Worm (Caenorhabditis elegans) whole organism, L3 larva: Measurements from ENCODE around the gene mlcd-1.

Experiments
- R02D3.7 ChIP-seq: fragments of 150-350 bp; optimal IDR thresholded peaks from 2 replicates; lab custom pipeline; 2014; ENCODE audit warnings: missing biosample characterization, missing genetic modification characterization
- ZK546.5 ChIP-seq: sonication (generic microtip); optimal IDR thresholded peaks from 2 replicates; lab custom pipeline; 2017; ENCODE audit warnings: missing biosample characterization, missing genetic modification characterization
- aly-2 ChIP-seq: fragments of 150-350 bp; optimal IDR thresholded peaks from 2 replicates; lab custom pipeline; 2014; ENCODE audit warnings: missing biosample characterization, missing genetic modification characterization
- ceh-16 ChIP-seq: sonication (generic microtip); optimal IDR thresholded peaks from 2 replicates; lab custom pipeline; 2017; ENCODE audit warnings: missing biosample characterization, missing genetic modification characterization
- ceh-28 ChIP-seq: fragments of 150-350 bp; optimal IDR thresholded peaks from 2 replicates; lab custom pipeline; 2014; ENCODE audit warnings: missing biosample characterization, missing genetic modification reagents, missing genetic modification characterization
- ceh-82 ChIP-seq: fragments of 150-350 bp; optimal IDR thresholded peaks from 2 replicates; lab custom pipeline; 2014; ENCODE audit warnings: missing biosample characterization, missing genetic modification characterization
- ceh-9 ChIP-seq: sonication (generic microtip); optimal IDR thresholded peaks from 2 replicates; lab custom pipeline; 2018; ENCODE audit warnings: missing biosample characterization, missing genetic modification characterization
- daf-12 ChIP-seq: fragments of 150-350 bp; optimal IDR thresholded peaks from 2 replicates; lab custom pipeline; 2014; ENCODE audit warnings: missing biosample characterization, missing genetic modification reagents, missing genetic modification characterization
- egl-27 ChIP-seq: sonication (generic microtip); optimal IDR thresholded peaks from 4 replicates; lab custom pipeline; 2017; ENCODE audit warnings: missing biosample characterization, missing genetic modification reagents, missing genetic modification characterization
- egl-5 ChIP-seq: fragments of 150-350 bp; optimal IDR thresholded peaks from 2 replicates; lab custom pipeline; 2017; ENCODE audit warnings: missing biosample characterization, missing genetic modification reagents, missing genetic modification characterization, inconsistent platforms
- elt-1 ChIP-seq: fragments of 150-350 bp; optimal IDR thresholded peaks from 2 replicates; lab custom pipeline; 2014; ENCODE audit warnings: missing biosample characterization, missing genetic modification characterization
- elt-2 ChIP-seq: sonication (generic microtip); optimal IDR thresholded peaks from 2 replicates; lab custom pipeline; 2016; ENCODE audit warnings: missing genetic modification reagents, mild to moderate bottlenecking, missing genetic modification characterization, missing compliant biosample characterization
- elt-3 ChIP-seq, 3 experiments: fragments of 150-350 bp in 1 of 3; sonication (generic microtip) in 2 of 3; optimal IDR thresholded peaks; 2 replicates in 2 of 3; 4 replicates in 1 of 3; lab custom pipeline; 2014 to 2017; ENCODE audit warnings: missing biosample characterization in 3 of 3, missing genetic modification characterization in 3 of 3
- eor-1 ChIP-seq, 2 experiments: fragments of 150-350 bp; optimal IDR thresholded peaks; 2 replicates each; lab custom pipeline; 2014 to 2018; ENCODE audit warnings: missing biosample characterization in 2 of 2, missing genetic modification characterization in 2 of 2
- fkh-10 ChIP-seq: sonication (generic microtip); optimal IDR thresholded peaks from 2 replicates; lab custom pipeline; 2017; ENCODE audit warnings: missing biosample characterization, missing genetic modification reagents, missing genetic modification characterization
- fos-1 ChIP-seq: fragments of 150-350 bp; optimal IDR thresholded peaks from 2 replicates; lab custom pipeline; 2014; ENCODE audit warnings: missing biosample characterization, missing genetic modification characterization
- hmg-11 ChIP-seq: sonication (generic microtip); optimal IDR thresholded peaks from 2 replicates; lab custom pipeline; 2016; ENCODE audit warnings: missing genetic modification characterization, missing compliant biosample characterization
- lin-39 ChIP-seq: fragments of 150-350 bp; optimal IDR thresholded peaks from 2 replicates; lab custom pipeline; 2018; ENCODE audit warnings: missing biosample characterization, missing genetic modification reagents, missing genetic modification characterization
- lsy-12 ChIP-seq: sonication (generic microtip); optimal IDR thresholded peaks from 2 replicates; lab custom pipeline; 2016; ENCODE audit warnings: mild to moderate bottlenecking, missing genetic modification characterization, missing compliant biosample characterization
- mdl-1 ChIP-seq: fragments of 150-350 bp; optimal IDR thresholded peaks from 2 replicates; lab custom pipeline; 2014; ENCODE audit warnings: missing biosample characterization, missing genetic modification characterization
- mml-1 ChIP-seq: fragments of 150-350 bp; sonication (generic microtip); optimal IDR thresholded peaks from 3 replicates; lab custom pipeline; 2014; ENCODE audit warnings: missing biosample characterization, missing genetic modification characterization
- nfya-1 ChIP-seq: sonication (generic microtip); optimal IDR thresholded peaks from 2 replicates; lab custom pipeline; 2017; ENCODE audit warnings: missing genetic modification characterization, mild to moderate bottlenecking, missing compliant biosample characterization, antibody characterized with exemption, moderate library complexity; ENCODE audit not compliant: insufficient read depth
- nhr-11 ChIP-seq: fragments of 150-350 bp; optimal IDR thresholded peaks from 2 replicates; lab custom pipeline; 2014; ENCODE audit warnings: missing biosample characterization, missing genetic modification characterization
- nhr-12 ChIP-seq: fragments of 150-350 bp; optimal IDR thresholded peaks from 2 replicates; lab custom pipeline; 2014; ENCODE audit warnings: missing biosample characterization, missing genetic modification characterization
- nhr-23 ChIP-seq: fragments of 150-350 bp; optimal IDR thresholded peaks from 2 replicates; lab custom pipeline; 2014; ENCODE audit warnings: missing biosample characterization, missing genetic modification reagents, missing genetic modification characterization
- nhr-237 ChIP-seq: fragments of 150-350 bp; optimal IDR thresholded peaks from 2 replicates; lab custom pipeline; 2014; ENCODE audit warnings: missing biosample characterization, missing genetic modification characterization
- nhr-25 ChIP-seq: sonication (generic microtip); optimal IDR thresholded peaks from 2 replicates; lab custom pipeline; 2017; ENCODE audit warnings: missing biosample characterization, missing genetic modification characterization
- nhr-28 ChIP-seq: fragments of 150-350 bp; optimal IDR thresholded peaks from 2 replicates; lab custom pipeline; 2014; ENCODE audit warnings: missing biosample characterization, missing genetic modification characterization
- nhr-43 ChIP-seq: sonication (generic microtip); optimal IDR thresholded peaks from 2 replicates; lab custom pipeline; 2016; ENCODE audit warnings: mild to moderate bottlenecking, missing genetic modification characterization, missing compliant biosample characterization; ENCODE audit not compliant: poor library complexity, severe bottlenecking
- nhr-67 ChIP-seq: fragments of 150-350 bp; optimal IDR thresholded peaks from 2 replicates; lab custom pipeline; 2014; ENCODE audit warnings: missing biosample characterization, missing genetic modification characterization
- nhr-76 ChIP-seq: fragments of 150-350 bp; sonication (generic microtip); optimal IDR thresholded peaks from 5 replicates; lab custom pipeline; 2014; ENCODE audit warnings: missing biosample characterization, missing genetic modification characterization
- pha-4 ChIP-seq: fragments of 150-350 bp; optimal IDR thresholded peaks from 2 replicates; lab custom pipeline; 2014; ENCODE audit warnings: missing biosample characterization, missing genetic modification reagents, missing genetic modification characterization
- pqm-1 ChIP-seq: fragments of 150-350 bp; optimal IDR thresholded peaks from 2 replicates; lab custom pipeline; 2017; ENCODE audit warnings: missing biosample characterization, missing genetic modification characterization, inconsistent platforms
- skn-1 ChIP-seq: fragments of 150-350 bp; optimal IDR thresholded peaks from 2 replicates; lab custom pipeline; 2014; ENCODE audit warnings: missing biosample characterization, missing genetic modification characterization
- tbx-2 ChIP-seq: sonication (generic microtip); optimal IDR thresholded peaks from 2 replicates; lab custom pipeline; 2016; ENCODE audit warnings: mild to moderate bottlenecking, missing genetic modification characterization, missing compliant biosample characterization
- zag-1 ChIP-seq: fragments of 150-350 bp; optimal IDR thresholded peaks from 2 replicates; lab custom pipeline; 2014; ENCODE audit warnings: missing biosample characterization, missing genetic modification characterization

Gene mlcd-1

ce11 chrIII:4540604-4541003 is 27.3 kb downstream of the mlcd-1 start, which contains the start of gene ugt-62:
Gene ugt-62 (minus strand): TSS chrIII:4540623.
- TF ChIP-seq pqm-1 = peak; percentile 75
- no peak for TF ChIP-seq egl-5 (tag; lab: Kevin White, UChicago)
- no peak for TF ChIP-seq aly-2
- no peak for TF ChIP-seq nhr-11 (tag; lab: Kevin White, UChicago)
- no peak for TF ChIP-seq egl-27 (tag; lab: Kevin White, UChicago)
- no peak for TF ChIP-seq daf-12
- no peak for TF ChIP-seq ceh-16 (tag; lab: Kevin White, UChicago)
- no peak for TF ChIP-seq R02D3.7 (tag; lab: Kevin White, UChicago)
- TF ChIP-seq skn-1 (tag; lab: Kevin White, UChicago) = no peak
- TF ChIP-seq nhr-23 (tag; lab: Kevin White, UChicago) = no peak
- peak; percentile 92 for TF ChIP-seq elt-2 (tag; lab: Kevin White, UChicago)
- TF ChIP-seq nhr-67 (tag; lab: Kevin White, UChicago) = no peak
- no peak for TF ChIP-seq tbx-2 (tag; lab: Kevin White, UChicago)
- no peak for TF ChIP-seq nhr-237 (tag; lab: Kevin White, UChicago)
- no peak for TF ChIP-seq fkh-10

DNA sequence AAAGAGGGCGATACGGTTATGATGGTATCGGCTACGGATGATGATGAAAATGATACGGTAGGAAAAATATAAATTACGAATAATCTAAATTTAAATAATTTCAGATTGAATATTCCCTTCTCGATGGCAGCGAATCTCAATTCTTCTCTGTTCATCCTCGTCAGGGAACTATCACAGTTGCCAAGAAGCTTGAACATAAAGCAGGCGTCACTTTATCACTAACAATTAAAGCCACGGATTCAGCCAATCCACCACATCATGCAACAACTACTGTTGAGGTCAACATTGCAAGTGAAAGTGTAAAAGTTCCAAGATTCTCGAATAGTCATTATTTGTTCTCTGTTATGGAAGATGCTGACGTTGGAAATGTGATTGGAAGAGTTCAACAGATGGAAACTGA is 37.0 kb downstream of the mlcd-1 start:
- TF ChIP-seq skn-1 (tag; lab: Kevin White, UChicago) (no peak), nhr-25 (tag; lab: Kevin White, UChicago) (no peak), zag-1 (tag; lab: Kevin White, UChicago) (no peak), nhr-237 (tag; lab: Kevin White, UChicago) (no peak), lin-39 (tag; lab: Kevin White, UChicago) (no peak), nhr-11 (tag; lab: Kevin White, UChicago) (no peak), egl-5 (tag; lab: Kevin White, UChicago) (no peak), elt-1 (tag; lab: Kevin White, UChicago) (no peak), aly-2 (no peak), ceh-28 (tag; lab: Kevin White, UChicago) (no peak), nhr-12 (tag; lab: Kevin White, UChicago) (no peak), lsy-12 (tag; lab: Kevin White, UChicago) (no peak), nhr-43 (tag; lab: Kevin White, UChicago) (no peak), tbx-2 (tag; lab: Kevin White, UChicago) (no peak), fos-1 (tag; lab: Kevin White, UChicago) (no peak), mml-1 (tag; lab: Kevin White, UChicago) (no peak)

- TF ChIP-seq lsy-12 (tag; lab: Kevin White, UChicago) = no peak
- TF ChIP-seq mdl-1 = no peak
- no peak for TF ChIP-seq elt-2 (tag; lab: Kevin White, UChicago)
- no peak for TF ChIP-seq nhr-12 (tag; lab: Kevin White, UChicago)
- TF ChIP-seq egl-5 (tag; lab: Kevin White, UChicago) = no peak
- no peak for TF ChIP-seq eor-1 (tag; optimal IDR thresholded peaks at IDR 0.05; lab: Kevin White, UChicago)
- no peak for TF ChIP-seq hmg-11 (tag; lab: Kevin White, UChicago)
- TF ChIP-seq nhr-25 (tag; lab: Kevin White, UChicago) = no peak
- TF ChIP-seq ceh-82 = no peak
- no peak for TF ChIP-seq nhr-76
Observed at ce11 chrIII:4525998-4526397, 41.9 kb downstream of the mlcd-1 start.

- no peak for TF ChIP-seq pqm-1
- no peak for TF ChIP-seq nhr-12 (tag; lab: Kevin White, UChicago)
- TF ChIP-seq nhr-23 (tag; lab: Kevin White, UChicago) = no peak
- TF ChIP-seq nhr-76 = no peak
- no peak for TF ChIP-seq elt-3 (tag; optimal IDR thresholded peaks at IDR 0.05; lab: Kevin White, UChicago)
- no peak for TF ChIP-seq nhr-28 (tag; lab: Kevin White, UChicago)
- no peak for TF ChIP-seq pha-4 (tag; lab: Kevin White, UChicago)
- no peak for TF ChIP-seq nhr-237 (tag; lab: Kevin White, UChicago)
- TF ChIP-seq ceh-9 = no peak
- no peak for TF ChIP-seq elt-2 (tag; lab: Kevin White, UChicago)
- TF ChIP-seq lin-39 (tag; lab: Kevin White, UChicago) = no peak
- no peak for TF ChIP-seq aly-2
- no peak for TF ChIP-seq ZK546.5 (tag; lab: Kevin White, UChicago)
- no peak for TF ChIP-seq mdl-1
- TF ChIP-seq hmg-11 (tag; lab: Kevin White, UChicago) = no peak
- no peak for TF ChIP-seq nfya-1 (tag; lab: Kevin White, UChicago)
Observed at ce11 chrIII:4524071-4524470, 43.9 kb downstream of the mlcd-1 start.
